Worm (Caenorhabditis elegans) whole organism, mixed stage, embryonic: Measurements from ENCODE around the gene immp-1.
"Not testable (repeated sequence)": the region's sequence is repeated elsewhere in the genome, so short reads cannot be mapped to it uniquely, and the experiment has no call there.

Experiments
- M03D4.4 ChIP-seq: sonication (generic microtip); optimal IDR thresholded peaks from 2 replicates; lab custom pipeline; 2017; ENCODE audit warnings: mild to moderate bottlenecking, missing genetic modification characterization, missing compliant biosample characterization
- blmp-1 ChIP-seq: fragments of 150-350 bp; optimal IDR thresholded peaks from 2 replicates; lab custom pipeline; 2014; ENCODE audit warnings: missing biosample characterization, missing genetic modification characterization
- ceh-39 ChIP-seq: fragments of 150-350 bp; optimal IDR thresholded peaks from 2 replicates; lab custom pipeline; 2014; ENCODE audit warnings: missing biosample characterization, missing genetic modification characterization
- ceh-43 ChIP-seq: fragments of 200-800 bp; sonication (Bioruptor generic); optimal IDR thresholded peaks from 2 replicates; lab custom pipeline; 2018; ENCODE audit warnings: mild to moderate bottlenecking, missing genetic modification characterization, moderate library complexity, missing compliant biosample characterization
- ceh-83 ChIP-seq: fragments of 200-800 bp; sonication (Bioruptor generic); optimal IDR thresholded peaks from 2 replicates; lab custom pipeline; 2018; ENCODE audit warnings: mild to moderate bottlenecking, missing genetic modification characterization, missing compliant biosample characterization
- ces-1 ChIP-seq: fragments of 150-350 bp; optimal IDR thresholded peaks from 2 replicates; lab custom pipeline; 2014; ENCODE audit warnings: missing biosample characterization, missing genetic modification reagents, missing genetic modification characterization
- cnd-1 ChIP-seq: fragments of 200-800 bp; sonication (Bioruptor generic); optimal IDR thresholded peaks from 2 replicates; lab custom pipeline; 2018; ENCODE audit warnings: mild to moderate bottlenecking, missing genetic modification characterization, missing compliant biosample characterization
- drap-1 ChIP-seq: fragments of 200-800 bp; sonication (Bioruptor generic); optimal IDR thresholded peaks from 3 replicates; lab custom pipeline; 2018; ENCODE audit warnings: mild to moderate bottlenecking, missing genetic modification characterization, missing compliant biosample characterization
- elt-1 ChIP-seq: sonication (generic microtip); optimal IDR thresholded peaks from 2 replicates; lab custom pipeline; 2017; ENCODE audit warnings: missing genetic modification characterization, mild to moderate bottlenecking, missing compliant biosample characterization, antibody characterized with exemption, moderate library complexity, borderline replicate concordance; ENCODE audit not compliant: insufficient read depth
- elt-3 ChIP-seq: fragments of 150-350 bp; optimal IDR thresholded peaks from 2 replicates; lab custom pipeline; 2014; ENCODE audit warnings: missing biosample characterization, missing genetic modification characterization
- ham-2 ChIP-seq: fragments of 200-800 bp; sonication (Bioruptor generic); optimal IDR thresholded peaks from 2 replicates; lab custom pipeline; 2018; ENCODE audit warnings: mild to moderate bottlenecking, missing genetic modification characterization, missing compliant biosample characterization
- hlh-1 ChIP-seq: fragments of 150-350 bp; optimal IDR thresholded peaks from 2 replicates; lab custom pipeline; 2014; ENCODE audit warnings: missing biosample characterization, missing genetic modification reagents, missing genetic modification characterization
- lin-13 ChIP-seq: fragments of 150-350 bp; optimal IDR thresholded peaks from 2 replicates; lab custom pipeline; 2014; ENCODE audit warnings: missing biosample characterization, missing genetic modification characterization
- lin-32 ChIP-seq: fragments of 200-800 bp; sonication (Bioruptor generic); optimal IDR thresholded peaks from 2 replicates; lab custom pipeline; 2018; ENCODE audit warnings: mild to moderate bottlenecking, missing genetic modification characterization, missing compliant biosample characterization
- lsy-2 ChIP-seq: fragments of 150-350 bp; optimal IDR thresholded peaks from 2 replicates; lab custom pipeline; 2014; ENCODE audit warnings: missing biosample characterization, missing genetic modification characterization
- mab-5 ChIP-seq: fragments of 150-350 bp; optimal IDR thresholded peaks from 2 replicates; lab custom pipeline; 2014; ENCODE audit warnings: missing biosample characterization, missing genetic modification characterization
- mep-1 ChIP-seq: fragments of 150-350 bp; optimal IDR thresholded peaks from 2 replicates; lab custom pipeline; 2017; ENCODE audit warnings: missing biosample characterization, missing genetic modification reagents, missing genetic modification characterization, inconsistent platforms
- mls-2 ChIP-seq: sonication (generic microtip); optimal IDR thresholded peaks from 2 replicates; lab custom pipeline; 2016; ENCODE audit warnings: mild to moderate bottlenecking, missing genetic modification characterization, moderate library complexity, missing compliant biosample characterization
- nhr-12 ChIP-seq: fragments of 150-350 bp; optimal IDR thresholded peaks from 2 replicates; lab custom pipeline; 2014; ENCODE audit warnings: missing biosample characterization, missing genetic modification characterization
- nhr-2 ChIP-seq: fragments of 150-350 bp; optimal IDR thresholded peaks from 2 replicates; lab custom pipeline; 2014; ENCODE audit warnings: missing biosample characterization, missing genetic modification characterization
- nhr-237 ChIP-seq: fragments of 150-350 bp; optimal IDR thresholded peaks from 2 replicates; lab custom pipeline; 2014; ENCODE audit warnings: missing biosample characterization, missing genetic modification characterization
- nhr-28 ChIP-seq: fragments of 150-350 bp; optimal IDR thresholded peaks from 2 replicates; lab custom pipeline; 2014; ENCODE audit warnings: missing biosample characterization, missing genetic modification characterization
- pha-4 ChIP-seq: fragments of 150-350 bp; optimal IDR thresholded peaks from 2 replicates; lab custom pipeline; 2018; ENCODE audit warnings: missing biosample characterization, missing genetic modification reagents, missing genetic modification characterization
- sem-2 ChIP-seq: fragments of 200-800 bp; sonication (Bioruptor generic); optimal IDR thresholded peaks from 2 replicates; lab custom pipeline; 2018; ENCODE audit warnings: mild to moderate bottlenecking, missing genetic modification characterization, missing compliant biosample characterization
- sptf-1 ChIP-seq: sonication (generic microtip); optimal IDR thresholded peaks from 2 replicates; lab custom pipeline; 2017; ENCODE audit warnings: mild to moderate bottlenecking, missing genetic modification characterization, moderate library complexity, missing compliant biosample characterization
- tbx-8 ChIP-seq: fragments of 200-800 bp; sonication (Bioruptor generic); optimal IDR thresholded peaks from 2 replicates; lab custom pipeline; 2018; ENCODE audit warnings: mild to moderate bottlenecking, missing genetic modification characterization, moderate library complexity, missing compliant biosample characterization
- unc-120 ChIP-seq: sonication (generic microtip); optimal IDR thresholded peaks from 2 replicates; lab custom pipeline; 2017; ENCODE audit warnings: missing genetic modification characterization, missing compliant biosample characterization; ENCODE audit not compliant: poor library complexity, severe bottlenecking
- unc-39 ChIP-seq: fragments of 150-350 bp; optimal IDR thresholded peaks from 2 replicates; lab custom pipeline; 2014; ENCODE audit warnings: missing biosample characterization, missing genetic modification characterization
- unc-62 ChIP-seq: fragments of 150-350 bp; optimal IDR thresholded peaks from 2 replicates; lab custom pipeline; 2014; ENCODE audit warnings: missing biosample characterization, missing genetic modification reagents, missing genetic modification characterization
- ztf-11 ChIP-seq: fragments of 150-350 bp; optimal IDR thresholded peaks from 2 replicates; lab custom pipeline; 2014; ENCODE audit warnings: missing biosample characterization, missing genetic modification characterization

The immp-1 gene

DNA sequence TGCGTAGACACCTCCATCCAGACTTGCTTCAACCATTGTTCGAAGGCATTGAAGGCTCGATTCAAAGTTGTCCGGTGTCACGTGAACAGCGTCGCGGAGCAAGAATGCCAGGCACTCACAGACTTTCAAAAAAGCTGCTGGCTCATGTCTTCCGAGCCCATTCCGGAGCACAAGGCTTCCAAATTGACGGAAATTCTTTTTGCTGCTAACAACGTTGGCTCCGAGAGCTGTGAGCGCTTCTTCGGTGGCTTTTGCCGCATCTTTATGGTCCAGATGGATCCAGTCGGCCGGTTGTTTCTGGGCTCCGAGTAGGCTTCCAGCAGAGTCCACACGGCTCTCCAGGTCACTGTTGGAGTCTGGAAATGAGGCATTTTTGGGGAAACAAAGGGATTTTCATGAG, 16.9 kb upstream of the immp-1 start:
- TF ChIP-seq unc-62 (GFP tag; lab: Kevin White, UChicago) = no peak
- no peak for TF ChIP-seq mep-1 (tag; lab: Kevin White, UChicago)
- no peak for TF ChIP-seq ceh-39
- no peak for TF ChIP-seq tbx-8 (GFP tag; lab: Kevin White, UChicago)
- no peak for TF ChIP-seq sem-2 (GFP tag; lab: Kevin White, UChicago)
- TF ChIP-seq elt-1 (tag; lab: Kevin White, UChicago) = no peak
- no peak for TF ChIP-seq unc-39
- TF ChIP-seq mab-5 (tag; lab: Kevin White, UChicago) = no peak
- TF ChIP-seq drap-1 (GFP tag; lab: Kevin White, UChicago) = no peak
- TF ChIP-seq pha-4 (tag; lab: Kevin White, UChicago) = no peak
- no peak for TF ChIP-seq ceh-43 (GFP tag; lab: Kevin White, UChicago)
- no peak for TF ChIP-seq sptf-1 (tag; lab: Kevin White, UChicago)
- no peak for TF ChIP-seq unc-120 (tag; lab: Kevin White, UChicago)
- TF ChIP-seq cnd-1 = no peak
- no peak for TF ChIP-seq ces-1 (GFP tag; lab: Kevin White, UChicago)

- TF ChIP-seq mep-1 (tag; lab: Kevin White, UChicago) (no peak), elt-3 (no peak), nhr-237 (tag; lab: Kevin White, UChicago) (no peak), elt-1 (tag; lab: Kevin White, UChicago) (no peak), ceh-83 (no peak), ham-2 (no peak), nhr-28 (tag; lab: Kevin White, UChicago) (no peak)
These were observed 14.1 kb upstream of the immp-1 start for ce11 chrIII:11760634-11761033.

- TF ChIP-seq elt-3; mep-1 (tag; lab: Kevin White, UChicago); sptf-1 (tag; lab: Kevin White, UChicago): not testable (repeated sequence)
These were observed 1.2 kb upstream of the immp-1 start, which contains the start of gene gbf-1 for ce11 chrIII:11773581-11773980. gbf-1 (minus strand) TSS chrIII:11773681.

DNA sequence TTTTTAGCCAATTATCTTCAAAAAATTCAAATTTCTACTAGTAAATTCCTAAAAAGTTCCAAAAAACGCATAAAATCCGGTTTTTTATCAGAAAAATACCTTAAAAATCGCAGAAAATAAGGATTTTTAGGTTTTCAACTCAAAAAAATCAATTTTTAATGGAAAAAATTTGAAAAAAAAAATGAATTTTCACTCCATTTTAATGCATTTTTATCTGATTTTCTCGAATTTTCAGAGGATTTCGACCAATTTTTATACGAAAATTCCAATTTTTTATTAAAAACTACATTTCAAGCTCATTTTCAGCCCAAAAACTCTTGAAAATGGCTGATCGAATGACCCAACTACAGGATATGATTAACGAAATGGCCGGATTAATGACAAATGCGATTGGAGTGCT, 2.6 kb downstream of the immp-1 start, which contains the start of gene mdt-21:
mdt-21 (plus strand) TSS at position 301 of the 400 bp plus-strand sequence.
- no peak for TF ChIP-seq mls-2

DNA sequence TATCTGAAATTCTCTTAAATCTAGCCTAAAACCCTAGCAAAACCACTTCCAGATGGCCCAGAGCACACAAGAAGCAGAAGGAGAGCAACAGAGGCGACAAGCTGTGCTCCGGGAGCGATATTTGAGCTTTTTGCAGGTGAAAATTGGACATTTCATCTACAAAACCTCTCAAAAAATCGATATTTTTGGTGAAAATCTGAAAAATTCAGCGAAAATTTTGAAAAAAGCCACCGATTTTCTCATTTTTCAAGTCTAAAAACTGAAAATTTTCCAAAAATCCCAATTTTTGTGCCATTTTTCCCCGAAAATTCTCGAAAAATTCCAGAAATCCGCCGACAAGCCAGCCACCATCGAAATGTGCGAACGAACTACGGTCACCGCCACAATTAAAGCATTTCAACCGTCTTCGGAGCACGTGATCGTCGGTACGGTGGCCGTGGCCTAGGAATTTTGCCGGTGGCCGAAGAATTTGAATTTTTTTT, 5.5 kb downstream of the immp-1 start, which contains the start of gene C24H11.5:
C24H11.5 (plus strand) TSS at position 51 of the 482 bp plus-strand sequence.
- no peak for TF ChIP-seq mep-1 (tag; lab: Kevin White, UChicago)
- TF ChIP-seq, all 35 proteins: peak for 0

ce11 chrIII:11781800-11782199, 7.0 kb downstream of the immp-1 start, which contains the start of gene srd-74:
srd-74 (plus strand) TSS chrIII:11782100.
- TF ChIP-seq mep-1 (tag; lab: Kevin White, UChicago) (no peak), lsy-2 (tag; lab: Kevin White, UChicago) (no peak), nhr-28 (tag; lab: Kevin White, UChicago) (no peak), unc-62 (GFP tag; lab: Kevin White, UChicago) (no peak), ceh-83 (no peak), drap-1 (GFP tag; lab: Kevin White, UChicago) (no peak), tbx-8 (GFP tag; lab: Kevin White, UChicago) (no peak), nhr-2 (tag; lab: Kevin White, UChicago) (no peak), elt-1 (tag; lab: Kevin White, UChicago) (no peak), nhr-12 (tag; lab: Kevin White, UChicago) (no peak), hlh-1 (tag; lab: Kevin White, UChicago) (no peak), ztf-11 (no peak), lin-13 (tag; lab: Kevin White, UChicago) (no peak), ces-1 (GFP tag; lab: Kevin White, UChicago) (no peak)

- TF ChIP-seq blmp-1 (tag; lab: Kevin White, UChicago) (no peak), M03D4.4 (tag; lab: Kevin White, UChicago) (no peak), ham-2 (no peak), mab-5 (tag; lab: Kevin White, UChicago) (no peak), ztf-11 (no peak), nhr-237 (tag; lab: Kevin White, UChicago) (no peak), lin-32 (GFP tag; lab: Kevin White, UChicago) (no peak)
These were observed 11.2 kb downstream of the immp-1 start, which contains the start of gene tbx-38 for ce11 chrIII:11785961-11786360. tbx-38 (minus strand) TSS chrIII:11786061.
